Fruit fly (Drosophila melanogaster): ENCODE results near the gene CG32277.
A peak's percentile ranks its signal among the peaks of the same experiment; 100 is the strongest.

Gene CG32277

DNA sequence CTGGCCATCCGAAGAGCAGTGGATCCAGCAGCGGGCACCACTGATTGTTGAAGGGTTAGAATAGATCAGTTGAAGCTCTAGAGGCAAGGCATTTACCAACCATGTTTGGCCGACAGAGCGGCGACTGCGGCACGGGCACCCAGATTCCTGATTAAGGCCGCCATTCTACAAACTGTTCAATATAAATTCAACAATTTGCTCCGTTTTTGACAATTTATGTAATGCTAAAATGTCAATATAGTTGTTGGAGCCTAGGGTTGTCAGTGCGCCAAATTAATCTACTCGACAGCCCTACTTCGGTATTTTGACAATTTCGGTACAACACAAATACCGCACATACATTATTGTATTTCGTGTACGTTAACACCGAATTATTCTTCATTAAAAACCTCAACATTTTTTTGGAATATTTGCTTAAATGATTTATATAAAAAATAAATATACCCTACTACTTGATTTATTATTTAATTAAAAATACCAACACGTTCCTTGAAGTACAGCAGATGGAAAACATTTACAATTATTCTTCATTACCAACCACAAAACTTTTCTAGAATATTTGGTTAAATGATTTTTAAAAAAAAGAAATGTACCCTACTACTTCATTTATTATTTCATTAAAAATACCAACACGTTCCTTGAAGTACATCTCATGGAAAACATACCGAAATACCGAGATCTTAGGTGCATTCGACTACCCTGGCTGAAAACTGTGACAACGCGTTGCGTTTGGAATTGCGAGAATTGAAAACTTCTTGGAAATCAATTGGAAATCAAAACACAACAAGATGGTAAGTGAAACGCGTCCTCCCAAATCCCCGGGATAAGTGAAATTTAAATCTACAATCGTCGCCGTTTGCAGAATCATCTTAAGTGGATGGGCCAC lies 45.7 kb downstream of the CG32277 start, which contains the start of the genes ND-30 and CG15812 (continued):
- peak; percentile 34 for TF ChIP-seq phol (tag; optimal IDR thresholded peaks at IDR 0.05)
- TF ChIP-seq cato (GFP tag; optimal IDR thresholded peaks at IDR 0.05; ENCODE audit: borderline replicate concordance), result no peak
- TF ChIP-seq Dbx (GFP tag; IDR thresholded peaks at IDR 0.05), result no peak
- 0 out of 2 replicates have a peak, but pooled peaks have one; percentile 16 for TF ChIP-seq CG9932 (GFP tag; IDR thresholded peaks at IDR 0.05)
- TF ChIP-seq Scr (GFP tag; IDR thresholded peaks at IDR 0.05; ENCODE audit: partially characterized antibody), result no peak
- no peak for TF ChIP-seq CG7987 (GFP tag; optimal IDR thresholded peaks at IDR 0.05)
- TF ChIP-seq CG2120 (GFP tag; optimal IDR thresholded peaks at IDR 0.05), result peak; percentile 7
- peak; percentile 38 for TF ChIP-seq CG9797 (GFP tag; optimal IDR thresholded peaks at IDR 0.05)
- peak; percentile 46 for TF ChIP-seq Hr3 (GFP tag; optimal IDR thresholded peaks at IDR 0.05)
- 0 out of 2 replicates have a peak, but pooled peaks have one; percentile 30 for TF ChIP-seq ato (GFP tag; IDR thresholded peaks at IDR 0.05; ENCODE audit: partially characterized antibody)
- no peak for TF ChIP-seq tup (GFP tag; optimal IDR thresholded peaks at IDR 0.05)
- no peak for TF ChIP-seq CG8359 (GFP tag; optimal IDR thresholded peaks at IDR 0.05; ENCODE audit: borderline replicate concordance)
- no peak for TF ChIP-seq org-1 (GFP tag; optimal IDR thresholded peaks at IDR 0.05)
- TF ChIP-seq sob (GFP tag; IDR thresholded peaks at IDR 0.05), result no peak
- peak; percentile 51 for TF ChIP-seq CG8924 (tag; optimal IDR thresholded peaks at IDR 0.05)
- TF ChIP-seq Dip2 (GFP tag; IDR thresholded peaks at IDR 0.05), result no peak
- no peak for TF ChIP-seq Sox102F (GFP tag; optimal IDR thresholded peaks at IDR 0.05)
- no peak for TF ChIP-seq fd102C (GFP tag; optimal IDR thresholded peaks at IDR 0.05)
- no peak for TF ChIP-seq nau (GFP tag; optimal IDR thresholded peaks at IDR 0.05)
- TF ChIP-seq CG18262 (tag; optimal IDR thresholded peaks at IDR 0.05), result no peak
- TF ChIP-seq HmgZ (tag; optimal IDR thresholded peaks at IDR 0.05), result no peak
- TF ChIP-seq CG14710 (tag; optimal IDR thresholded peaks at IDR 0.05), result peak; percentile 51
- no peak for TF ChIP-seq CG32767 (GFP tag; IDR thresholded peaks at IDR 0.05)
- TF ChIP-seq seq (GFP tag; IDR thresholded peaks at IDR 0.05), result 0 out of 2 replicates have a peak, but pooled peaks have one; percentile 23
- TF ChIP-seq prd (optimal IDR thresholded peaks at IDR 0.05), result no peak
- TF ChIP-seq prd (GFP tag; IDR thresholded peaks at IDR 0.05), result 0 out of 3 replicates have a peak, but pooled peaks have one; percentile 12
- peak; percentile 41 for TF ChIP-seq YL-1 (GFP tag; optimal IDR thresholded peaks at IDR 0.05)
- TF ChIP-seq ara (GFP tag; IDR thresholded peaks at IDR 0.05), result no peak
- peak; percentile 6 for TF ChIP-seq CG13775 (GFP tag; optimal IDR thresholded peaks at IDR 0.05)
- peak; percentile 11 for TF ChIP-seq CG15514 (GFP tag; optimal IDR thresholded peaks at IDR 0.05)
- TF ChIP-seq CG3847 (GFP tag; IDR thresholded peaks at IDR 0.05), result 0 out of 2 replicates have a peak, but pooled peaks have one; percentile 5
- TF ChIP-seq CG12104 (GFP tag; optimal IDR thresholded peaks at IDR 0.05), result peak; percentile 14
- no peak for TF ChIP-seq CG32532 (GFP tag; IDR thresholded peaks at IDR 0.05)
- no peak for TF ChIP-seq ATbp (GFP tag; optimal IDR thresholded peaks at IDR 0.05)
- TF ChIP-seq BEAF-32 (GFP tag; optimal IDR thresholded peaks at IDR 0.05), result peak; percentile 20
- no peak for TF ChIP-seq unc-4 (GFP tag; IDR thresholded peaks at IDR 0.05; ENCODE audit: partially characterized antibody)

DNA sequence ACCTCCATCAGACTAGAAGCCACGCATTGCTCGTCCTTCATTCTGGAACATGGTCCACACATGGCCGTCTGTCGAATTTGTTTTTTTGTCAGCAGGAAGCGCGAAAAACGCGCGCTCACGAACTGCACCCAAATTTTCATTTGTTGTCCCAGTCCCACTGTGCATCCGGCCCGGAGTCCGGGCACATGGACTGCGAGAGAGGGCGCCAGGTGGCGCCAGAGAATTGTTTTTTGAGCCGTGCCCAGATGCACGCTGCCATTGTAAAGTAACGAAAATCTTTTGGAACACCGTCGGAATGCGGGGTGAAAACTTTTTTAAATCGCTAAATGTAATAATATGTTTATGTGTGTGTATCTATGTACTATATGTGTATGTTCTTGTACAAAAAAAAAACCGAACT lies 47.6 kb downstream of the CG32277 start:
- TF ChIP-seq mld (GFP tag; IDR thresholded peaks at IDR 0.05; ENCODE audit: partially characterized antibody) (no peak), gcm (GFP tag; optimal IDR thresholded peaks at IDR 0.05) (no peak), ewg (GFP tag; optimal IDR thresholded peaks at IDR 0.05) (no peak)

All from whole organism, embryonic.